Worm (Caenorhabditis elegans) whole organism, L3 larva: ENCODE measurements around the gene F32D8.14.

Source experiments
- R02D3.7 ChIP-seq: fragments of 150-350 bp; optimal IDR thresholded peaks from 2 replicates; lab custom pipeline; 2014; ENCODE audit warnings: missing biosample characterization, missing genetic modification characterization
- egl-27 ChIP-seq: sonication (generic microtip); optimal IDR thresholded peaks from 4 replicates; lab custom pipeline; 2017; ENCODE audit warnings: missing biosample characterization, missing genetic modification reagents, missing genetic modification characterization
- nfya-1 ChIP-seq: sonication (generic microtip); optimal IDR thresholded peaks from 2 replicates; lab custom pipeline; 2017; ENCODE audit warnings: missing genetic modification characterization, mild to moderate bottlenecking, missing compliant biosample characterization, antibody characterized with exemption, moderate library complexity; ENCODE audit not compliant: insufficient read depth
- nhr-237 ChIP-seq: fragments of 150-350 bp; optimal IDR thresholded peaks from 2 replicates; lab custom pipeline; 2014; ENCODE audit warnings: missing biosample characterization, missing genetic modification characterization
- nhr-76 ChIP-seq: fragments of 150-350 bp; sonication (generic microtip); optimal IDR thresholded peaks from 5 replicates; lab custom pipeline; 2014; ENCODE audit warnings: missing biosample characterization, missing genetic modification characterization
- unc-62 ChIP-seq: fragments of 150-350 bp; sonication (generic microtip); optimal IDR thresholded peaks from 4 replicates; lab custom pipeline; 2014; ENCODE audit warnings: missing biosample characterization, missing genetic modification reagents, missing genetic modification characterization

DNA sequence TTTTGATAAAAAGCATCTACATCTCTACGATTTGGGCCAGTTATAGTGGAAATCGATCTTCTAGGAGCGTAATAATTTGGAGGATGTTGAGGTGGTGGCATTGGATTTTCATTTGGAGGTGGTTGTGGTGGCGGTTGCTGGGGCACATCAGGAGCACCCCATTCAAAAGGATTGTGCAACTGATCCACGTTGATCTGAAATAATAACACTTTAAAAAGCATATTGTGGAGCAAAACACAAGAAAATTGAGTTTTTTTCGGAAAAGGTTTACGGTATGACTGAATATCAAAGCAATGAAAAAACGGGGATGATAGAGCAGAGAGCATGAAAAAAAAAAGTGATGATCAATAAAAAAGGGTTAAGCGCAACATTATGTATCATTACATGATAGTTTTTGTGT lies 29.0 kb downstream of the F32D8.14 start, which contains the start of gene saeg-1:
- TF ChIP-seq egl-27 (no peak), unc-62 (GFP tag; lab: Kevin White, UChicago) (no peak), nfya-1 (tag; lab: Kevin White, UChicago) (no peak), R02D3.7 (tag; lab: Kevin White, UChicago) (no peak), nhr-237 (tag; lab: Kevin White, UChicago) (no peak), nhr-76 (tag; lab: Kevin White, UChicago) (no peak)
